Fruit fly (Drosophila melanogaster): Measurements from ENCODE around the gene emei.

- TF ChIP-seq psq (optimal IDR thresholded peaks at IDR 0.05) (no peak), CG8478 (optimal IDR thresholded peaks at IDR 0.05) (no peak), pan (optimal IDR thresholded peaks at IDR 0.05) (no peak), usp (GFP tag; optimal IDR thresholded peaks at IDR 0.05) (no peak), Dll (optimal IDR thresholded peaks at IDR 0.05) (no peak), EcR (GFP tag; optimal IDR thresholded peaks at IDR 0.05) (no peak)
These were observed 26.4 kb downstream of the emei start, which contains the start of gene IRSp53 for dm6 chr3L:11135846-11136245.

All from whole organism.